Fruit fly (Drosophila melanogaster): ENCODE results near the gene CG5953.
A peak's percentile ranks its signal among the peaks of the same experiment; 100 is the strongest.

The CG5953 gene

dm6 chr2L:16492617-16493203 is 40.0 kb downstream of the CG5953 start (continued):
- TF ChIP-seq Dbx (GFP tag; IDR thresholded peaks at IDR 0.05), result peak; percentile 48; the same call in 1 of the 3 replicates
- peak; percentile 52 for TF ChIP-seq CG12744 (GFP tag; optimal IDR thresholded peaks at IDR 0.05)
- TF ChIP-seq Bteb2 (GFP tag; optimal IDR thresholded peaks at IDR 0.05), result peak; percentile 51
- no peak for TF ChIP-seq toy (GFP tag; IDR thresholded peaks at IDR 0.05)
- peak; percentile 79 for TF ChIP-seq CG7556 (GFP tag; optimal IDR thresholded peaks at IDR 0.05)
- TF ChIP-seq sna (GFP tag; IDR thresholded peaks at IDR 0.05; ENCODE audit: partially characterized antibody), result no peak
- no peak for TF ChIP-seq nerfin-2 (GFP tag; IDR thresholded peaks at IDR 0.05; ENCODE audit: partially characterized antibody)
- TF ChIP-seq CG9609 (GFP tag; optimal IDR thresholded peaks at IDR 0.05), result peak; percentile 61
- peak; percentile 74 for TF ChIP-seq NC2β (GFP tag; optimal IDR thresholded peaks at IDR 0.05)
- TF ChIP-seq CG11504 (tag; optimal IDR thresholded peaks at IDR 0.05), result peak; percentile 83
- peak; percentile 54 for TF ChIP-seq CG10147 (GFP tag; optimal IDR thresholded peaks at IDR 0.05)
- TF ChIP-seq CG6272 (GFP tag; IDR thresholded peaks at IDR 0.05), result peak; percentile 63
- TF ChIP-seq CG4854 (GFP tag; optimal IDR thresholded peaks at IDR 0.05), result peak; percentile 25
- TF ChIP-seq zen2 (GFP tag; IDR thresholded peaks at IDR 0.05; ENCODE audit: partially characterized antibody), result no peak
- TF ChIP-seq Jarid2 (GFP tag; optimal IDR thresholded peaks at IDR 0.05), result peak; percentile 46
- TF ChIP-seq gro (GFP tag; optimal IDR thresholded peaks at IDR 0.05), result no peak
- peak; percentile 54 for TF ChIP-seq sug (tag; optimal IDR thresholded peaks at IDR 0.05)
- no peak for TF ChIP-seq Dref (GFP tag; IDR thresholded peaks at IDR 0.05)
- no peak for TF ChIP-seq tna (GFP tag; IDR thresholded peaks at IDR 0.05; ENCODE audit: partially characterized antibody)
- TF ChIP-seq Kr (GFP tag; optimal IDR thresholded peaks at IDR 0.05), result peak; percentile 7
- TF ChIP-seq fd3F (GFP tag; optimal IDR thresholded peaks at IDR 0.05), result peak; percentile 74
- no peak for TF ChIP-seq CG3726 (GFP tag; IDR thresholded peaks at IDR 0.05)
- TF ChIP-seq Ssrp (tag; optimal IDR thresholded peaks at IDR 0.05), result peak; percentile 74
- TF ChIP-seq CG13123 (GFP tag; optimal IDR thresholded peaks at IDR 0.05), result peak; percentile 51
- peak; percentile 44 for TF ChIP-seq CG8089 (GFP tag; optimal IDR thresholded peaks at IDR 0.05)
- TF ChIP-seq Lpt (GFP tag; optimal IDR thresholded peaks at IDR 0.05), result no peak
- TF ChIP-seq CG6765 (GFP tag; optimal IDR thresholded peaks at IDR 0.05), result peak; percentile 53
- peak; percentile 87 for TF ChIP-seq CG8924 (tag; optimal IDR thresholded peaks at IDR 0.05)
- TF ChIP-seq kni (GFP tag; optimal IDR thresholded peaks at IDR 0.05), result peak; percentile 67
- TF ChIP-seq TFAM (GFP tag; optimal IDR thresholded peaks at IDR 0.05), result peak; percentile 48
- peak; percentile 79 for TF ChIP-seq CG10209 (GFP tag; optimal IDR thresholded peaks at IDR 0.05)
- peak; percentile 10 for TF ChIP-seq Dip3 (GFP tag; optimal IDR thresholded peaks at IDR 0.05)
- peak; percentile 94 for TF ChIP-seq sens (GFP tag)
- no peak for TF ChIP-seq CG10565 (GFP tag; optimal IDR thresholded peaks at IDR 0.05)
- peak; percentile 26 for TF ChIP-seq sd (tag; optimal IDR thresholded peaks at IDR 0.05)
- TF ChIP-seq CG1529 (GFP tag; optimal IDR thresholded peaks at IDR 0.05), result peak; percentile 76
- peak; percentile 65; the same call in 2 of the 3 replicates for TF ChIP-seq otp (GFP tag; IDR thresholded peaks at IDR 0.05)
- TF ChIP-seq Camta (GFP tag; optimal IDR thresholded peaks at IDR 0.05), result peak; percentile 37
- TF ChIP-seq danr (GFP tag; IDR thresholded peaks at IDR 0.05), result 0 out of 2 replicates have a peak, but pooled peaks have one; percentile 8
- peak; percentile 70 for TF ChIP-seq cwo (GFP tag; optimal IDR thresholded peaks at IDR 0.05)
- TF ChIP-seq MBD-R2 (GFP tag; IDR thresholded peaks at IDR 0.05), result peak; percentile 38; the same call in 1 of the 2 replicates
- peak; percentile 2 for TF ChIP-seq CG34376 (GFP tag; optimal IDR thresholded peaks at IDR 0.05)
- no peak for TF ChIP-seq CG9797 (GFP tag; optimal IDR thresholded peaks at IDR 0.05)
- TF ChIP-seq sqz (GFP tag; optimal IDR thresholded peaks at IDR 0.05), result peak; percentile 63
- peak; percentile 86; the same call in 1 of the 3 replicates for TF ChIP-seq sr (GFP tag; IDR thresholded peaks at IDR 0.05)
- peak; percentile 81 for TF ChIP-seq NfI (GFP tag; optimal IDR thresholded peaks at IDR 0.05)
- TF ChIP-seq Hey (tag; optimal IDR thresholded peaks at IDR 0.05), result peak; percentile 11
- peak; percentile 28 for TF ChIP-seq Ets97D (GFP tag; optimal IDR thresholded peaks at IDR 0.05)
- TF ChIP-seq CG6254 (GFP tag; optimal IDR thresholded peaks at IDR 0.05), result peak; percentile 75
- no peak for TF ChIP-seq ash1 (GFP tag; optimal IDR thresholded peaks at IDR 0.05)
